Worm (Caenorhabditis elegans): ENCODE measurements around the gene cnnm-5.
"Not testable (repeated sequence)": the region's sequence is repeated elsewhere in the genome, so short reads cannot be mapped to it uniquely, and the experiment has no call there.

The cnnm-5 gene

DNA sequence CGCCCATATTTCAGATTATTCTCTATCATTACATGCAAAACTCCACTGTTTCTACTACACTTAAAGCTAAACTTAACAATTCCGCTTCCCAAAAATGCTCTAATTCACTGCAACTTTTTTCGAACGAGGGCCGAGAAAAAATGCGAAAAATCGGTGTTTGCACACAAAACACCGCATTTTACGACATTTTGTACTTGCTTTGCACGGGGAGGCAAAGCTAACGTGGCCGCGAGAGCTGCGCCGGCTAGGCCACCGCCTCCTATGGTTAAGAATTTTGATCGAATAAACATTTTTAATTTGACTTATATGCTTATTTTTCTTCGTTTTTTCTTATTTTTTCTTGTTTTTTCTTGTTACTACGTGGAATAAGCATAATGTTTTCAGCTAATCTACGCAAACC, 25.9 kb upstream of the cnnm-5 start (continued):
- TF ChIP-seq mep-1 (tag; optimal IDR thresholded peaks at IDR 0.05) (peak; percentile 17), dsc-1 (tag; optimal IDR thresholded peaks at IDR 0.05) (peak; percentile 47)

- peak in 1 of 2 experiments; percentile 9 for TF ChIP-seq lsy-2 (tag; optimal IDR thresholded peaks at IDR 0.05)
- TF ChIP-seq nhr-19 (GFP tag; conservative IDR thresholded peaks at IDR 0.05), result peak; percentile 53
Observed at ce11 chrIII:3852030-3852579, 23.1 kb upstream of the cnnm-5 start, which contains the start of gene cyp-25A4. cyp-25A4 (minus strand) TSS chrIII:3852080.

DNA sequence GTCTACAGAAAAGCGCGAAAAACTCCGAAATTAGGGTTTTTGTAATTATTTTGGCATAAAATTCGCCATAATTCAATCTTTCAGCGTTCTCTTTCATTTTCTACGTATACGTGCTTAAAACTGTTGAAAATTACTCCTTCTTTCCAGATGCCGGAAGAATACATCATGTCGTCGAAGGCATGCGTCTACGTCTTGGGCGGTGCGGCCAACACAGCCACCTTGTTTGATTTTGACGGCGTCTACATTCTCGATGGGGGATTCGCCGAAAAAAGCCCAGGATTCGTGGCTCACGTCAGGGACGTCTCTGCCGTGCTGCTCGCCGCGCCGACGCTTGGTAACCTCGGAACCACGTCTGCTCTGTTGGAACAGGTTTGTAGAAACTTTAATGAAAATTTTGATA, 15.7 kb upstream of the cnnm-5 start, which contains the start of gene maph-1.3:
TSS of gene maph-1.3 (plus strand) at position 148 of the 400 bp plus-strand sequence.
- not testable (repeated sequence) for TF ChIP-seq lin-35 (GFP tag; optimal IDR thresholded peaks at IDR 0.05); lir-3 (tag; optimal IDR thresholded peaks at IDR 0.05; ENCODE audit: poor library complexity); sox-4 (tag; optimal IDR thresholded peaks at IDR 0.05)

ce11 chrIII:3843514-3843913, 14.5 kb upstream of the cnnm-5 start, which contains the start of gene C36A4.4:
C36A4.4 (minus strand) TSS chrIII:3843614.
- TF ChIP-seq mep-1 (tag; optimal IDR thresholded peaks at IDR 0.05); fkh-4 (tag; optimal IDR thresholded peaks at IDR 0.05; ENCODE audit: borderline replicate concordance); lin-14 (GFP tag; optimal IDR thresholded peaks at IDR 0.05): not testable (repeated sequence)

DNA sequence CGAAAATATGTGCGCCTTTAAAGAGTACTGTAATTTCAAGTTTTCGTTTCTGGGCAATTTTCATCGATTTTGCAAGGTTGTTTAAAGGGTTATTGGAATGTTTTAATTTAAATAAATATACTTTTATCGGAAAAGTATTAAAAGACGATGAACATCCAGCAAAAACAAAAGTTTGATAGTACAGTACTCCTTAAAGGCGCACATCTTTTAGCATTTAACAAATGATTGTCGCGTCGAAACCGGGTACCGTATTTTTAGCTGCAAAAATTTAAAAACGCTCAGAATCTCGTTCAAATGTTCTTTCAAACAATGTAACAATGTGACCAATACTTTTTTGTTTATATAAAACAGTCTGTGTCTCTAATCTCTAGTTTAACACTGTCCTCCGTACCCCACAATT, 11.3 kb upstream of the cnnm-5 start, which contains the start of gene C36A4.11:
TSS of gene C36A4.11 (plus strand) at position 301 of the 400 bp plus-strand sequence.
- TF ChIP-seq aly-2 (tag; optimal IDR thresholded peaks at IDR 0.05); nhr-19 (GFP tag; conservative IDR thresholded peaks at IDR 0.05); lin-14 (GFP tag; optimal IDR thresholded peaks at IDR 0.05): not testable (repeated sequence)

DNA sequence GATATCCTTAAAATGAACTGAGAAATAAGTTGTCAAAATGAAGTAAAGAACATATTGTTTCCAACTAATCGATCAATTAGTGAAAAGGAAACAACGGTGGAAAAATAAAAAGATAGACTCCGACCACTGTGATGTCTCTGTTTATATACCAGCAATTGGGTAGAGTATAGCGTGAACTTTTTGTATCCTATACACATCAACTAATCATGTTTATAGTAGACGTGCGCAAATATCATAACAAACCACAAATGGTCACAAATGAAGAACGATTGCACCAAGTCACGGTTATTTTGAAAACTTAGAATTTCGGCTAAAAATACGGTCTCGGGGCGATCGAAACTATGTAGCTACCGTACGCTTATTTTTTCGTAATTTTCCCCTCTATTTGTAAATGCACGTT, 10.6 kb upstream of the cnnm-5 start, which contains the start of gene cyp-25A3:
TSS of gene cyp-25A3 (minus strand) at position 101 of the 400 bp plus-strand sequence.
- peak; percentile 15 for TF ChIP-seq blmp-1 (tag; optimal IDR thresholded peaks at IDR 0.05)
- no peak for TF ChIP-seq lin-15B (tag; optimal IDR thresholded peaks at IDR 0.05)

- TF ChIP-seq unc-86 (tag; optimal IDR thresholded peaks at IDR 0.05) (no peak), efl-1 (optimal IDR thresholded peaks at IDR 0.05) (no peak), efl-1 (GFP tag; optimal IDR thresholded peaks at IDR 0.05 in 1 of 2) (peak in 1 of 2 experiments; percentile 66), elt-2 (tag; optimal IDR thresholded peaks at IDR 0.05) (peak; percentile 73), nhr-20 (tag; optimal IDR thresholded peaks at IDR 0.05) (peak; percentile 6), fos-1 (tag; optimal IDR thresholded peaks at IDR 0.05) (no peak)
Observed at ce11 chrIII:3834800-3835271, 5.8 kb upstream of the cnnm-5 start, which contains the start of gene cyp-25A2. cyp-25A2 (plus strand) TSS chrIII:3835221.

- TF ChIP-seq ets-5 (GFP tag; IDR thresholded peaks at IDR 0.05) (no peak), isw-1 (GFP tag; IDR thresholded peaks at IDR 0.05) (no peak), pqm-1 (tag; optimal IDR thresholded peaks at IDR 0.05) (no peak), hlh-17 (GFP tag; optimal IDR thresholded peaks at IDR 0.05; ENCODE audit: borderline replicate concordance) (no peak), ztf-4 (tag; optimal IDR thresholded peaks at IDR 0.05) (no peak), lsy-2 (tag; optimal IDR thresholded peaks at IDR 0.05) (no peak), snpc-4 (tag; optimal IDR thresholded peaks at IDR 0.05) (no peak)
Observed at ce11 chrIII:3832291-3832690, 3.3 kb upstream of the cnnm-5 start, which contains the start of gene cyp-25A1. cyp-25A1 (plus strand) TSS chrIII:3832591.

- TF ChIP-seq tlp-1 (tag; optimal IDR thresholded peaks at IDR 0.05) (no peak), fkh-10 (GFP tag; optimal IDR thresholded peaks at IDR 0.05) (no peak), lin-14 (GFP tag; optimal IDR thresholded peaks at IDR 0.05) (no peak), grh-1 (GFP tag; IDR thresholded peaks at IDR 0.05) (no peak), fkh-4 (tag; optimal IDR thresholded peaks at IDR 0.05; ENCODE audit: borderline replicate concordance) (no peak), nhr-90 (tag; optimal IDR thresholded peaks at IDR 0.05; ENCODE audit: poor library complexity) (no peak), ces-1 (GFP tag; optimal IDR thresholded peaks at IDR 0.05) (no peak), pqm-1 (tag; optimal IDR thresholded peaks at IDR 0.05) (no peak), elt-3 (tag; optimal IDR thresholded peaks at IDR 0.05) (no peak), isw-1 (GFP tag; IDR thresholded peaks at IDR 0.05) (no peak), snu-23 (GFP tag; optimal IDR thresholded peaks at IDR 0.05) (no peak), ceh-8 (GFP tag; optimal IDR thresholded peaks at IDR 0.05) (no peak)
Observed at ce11 chrIII:3831798-3832197, 2.8 kb upstream of the cnnm-5 start.

Measured in whole organism, L1 larva.